Worm (Caenorhabditis elegans) whole organism, midembryonic: ENCODE data around the gene F08A7.1.

Experiments used
- klf-2 ChIP-seq: fragments of 200-800 bp; sonication (Bioruptor generic); conservative IDR thresholded peaks from 2 replicates; pipeline ENCODE4 v1.3.6; 2022; ENCODE audit warnings: missing genetic modification reagents, missing genetic modification characterization, missing compliant biosample characterization
- ref-1 ChIP-seq: fragments of 200-800 bp; sonication (Bioruptor generic); conservative IDR thresholded peaks from 2 replicates; pipeline ENCODE4 v1.3.6; 2022; ENCODE audit warnings: missing genetic modification reagents, missing genetic modification characterization, missing compliant biosample characterization

DNA sequence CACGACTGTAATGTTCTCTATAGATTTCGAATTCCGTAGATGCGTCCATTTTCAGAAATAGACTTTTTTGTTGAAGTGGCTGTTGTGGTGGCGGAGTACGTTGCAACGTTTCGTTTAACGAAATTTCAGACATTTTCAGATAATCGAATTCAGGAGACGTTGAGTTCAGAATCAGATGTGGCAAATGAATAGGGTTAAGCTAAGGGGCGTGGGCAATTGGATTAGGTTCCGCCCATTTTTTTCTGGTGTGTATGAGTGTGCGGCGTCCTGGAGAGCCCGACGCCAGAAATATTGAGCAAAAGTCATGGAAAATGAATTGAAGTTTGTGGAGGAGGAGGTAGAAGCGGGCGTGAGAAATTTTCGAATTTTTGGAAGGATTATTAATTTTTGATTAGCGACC, 27.1 kb upstream of the F08A7.1 start:
- TF ChIP-seq ref-1 (no peak), klf-2 (GFP tag; lab: Robert Waterston, UW) (no peak)
